Worm (Caenorhabditis elegans) whole organism, L4 larva: ENCODE results near the gene arrd-22.

Experiments
- ama-1 ChIP-seq: fragments of 150-350 bp; optimal IDR thresholded peaks from 2 replicates; lab custom pipeline; 2014; ENCODE audit warnings: inconsistent platforms, mixed read lengths
- ceh-20 ChIP-seq: fragments of 200-800 bp; sonication (Bioruptor generic); IDR thresholded peaks from 2 replicates; pipeline ENCODE4 v1.3.6; 2022; ENCODE audit warnings: missing genetic modification reagents, missing genetic modification characterization, missing compliant biosample characterization
- ceh-28 ChIP-seq: fragments of 150-350 bp; optimal IDR thresholded peaks from 2 replicates; lab custom pipeline; 2014; ENCODE audit warnings: missing biosample characterization, missing genetic modification reagents, missing genetic modification characterization
- ceh-82 ChIP-seq: sonication (generic microtip); optimal IDR thresholded peaks from 2 replicates; lab custom pipeline; 2017; ENCODE audit warnings: missing biosample characterization, missing genetic modification characterization
- fos-1 ChIP-seq: fragments of 150-350 bp; optimal IDR thresholded peaks from 2 replicates; lab custom pipeline; 2014; ENCODE audit warnings: missing biosample characterization, missing genetic modification characterization
- lim-7 ChIP-seq: fragments of 200-800 bp; sonication (Bioruptor generic); IDR thresholded peaks from 2 replicates; pipeline ENCODE4 v1.3.6; 2022; ENCODE audit warnings: missing genetic modification characterization, missing compliant biosample characterization
- nhr-11 ChIP-seq: fragments of 150-350 bp; optimal IDR thresholded peaks from 2 replicates; lab custom pipeline; 2014; ENCODE audit warnings: missing biosample characterization, missing genetic modification characterization
- nhr-77 ChIP-seq: fragments of 150-350 bp; optimal IDR thresholded peaks from 2 replicates; lab custom pipeline; 2014; ENCODE audit warnings: missing biosample characterization, missing genetic modification characterization
- pha-4 ChIP-seq, 2 experiments: fragments of 150-350 bp in 1 of 2; fragments of 200-800 bp in 1 of 2; sonication (Bioruptor generic) in 1 of 2; IDR thresholded peaks in 1 of 2; optimal IDR thresholded peaks in 1 of 2; 2 replicates each; pipeline versions ENCODE4 v1.3.6 to Lab custom; 2014 to 2022; ENCODE audit warnings: missing genetic modification characterization in 2 of 2, missing genetic modification reagents in 2 of 2, missing biosample characterization in 1 of 2, missing compliant biosample characterization in 1 of 2
- tra-1 ChIP-seq: fragments of 200-800 bp; sonication (Bioruptor generic); IDR thresholded peaks from 2 replicates; pipeline ENCODE4 v1.3.6; 2022; ENCODE audit warnings: missing genetic modification reagents, missing genetic modification characterization, missing compliant biosample characterization

DNA sequence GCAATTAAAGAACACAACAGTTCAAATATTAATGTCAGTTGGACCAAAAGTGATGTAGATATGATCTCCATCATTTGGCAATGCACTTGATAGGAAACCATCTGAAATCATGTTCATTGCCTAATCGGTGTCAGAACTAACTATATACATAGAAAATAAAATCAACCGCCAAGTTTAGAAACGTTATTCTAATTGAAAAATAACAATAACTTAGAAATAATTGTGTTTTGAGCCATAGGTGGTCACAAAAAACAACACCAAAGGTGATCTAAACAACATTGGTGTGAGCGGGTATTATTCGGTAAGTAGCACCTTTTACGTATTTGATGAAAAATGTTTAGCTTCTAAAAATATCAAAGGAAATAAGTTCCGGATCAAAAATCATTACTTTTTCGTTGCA lies 14.0 kb downstream of the arrd-22 start, which contains the start of gene srab-21:
- TF ChIP-seq fos-1 (tag; lab: Kevin White, UChicago) = no peak
- TF ChIP-seq ceh-28 (tag; lab: Kevin White, UChicago) = no peak
- no peak for TF ChIP-seq ama-1
- TF ChIP-seq lim-7 (GFP tag; lab: Robert Waterston, UW) = no peak
- TF ChIP-seq nhr-11 = no peak
- no peak for TF ChIP-seq tra-1 (GFP tag; lab: Robert Waterston, UW)
- no peak for TF ChIP-seq ceh-82 (tag; lab: Kevin White, UChicago)
- no peak for TF ChIP-seq ceh-20 (GFP tag; lab: Robert Waterston, UW)
- TF ChIP-seq nhr-77 (tag; lab: Kevin White, UChicago) = no peak
- no peak for TF ChIP-seq pha-4 (GFP tag; IDR thresholded peaks at IDR 0.05; lab: Robert Waterston, UW)
- no peak for TF ChIP-seq pha-4 (tag; optimal IDR thresholded peaks at IDR 0.05; lab: Kevin White, UChicago)
